Worm (Caenorhabditis elegans) whole organism, L3 larva: ENCODE measurements around the gene T13C2.7.

Experiments used
- aly-2 ChIP-seq: fragments of 150-350 bp; optimal IDR thresholded peaks from 2 replicates; lab custom pipeline; 2014; ENCODE audit warnings: missing biosample characterization, missing genetic modification characterization
- ceh-28 ChIP-seq: fragments of 150-350 bp; optimal IDR thresholded peaks from 2 replicates; lab custom pipeline; 2014; ENCODE audit warnings: missing biosample characterization, missing genetic modification reagents, missing genetic modification characterization
- ceh-82 ChIP-seq: fragments of 150-350 bp; optimal IDR thresholded peaks from 2 replicates; lab custom pipeline; 2014; ENCODE audit warnings: missing biosample characterization, missing genetic modification characterization
- elt-2 ChIP-seq: sonication (generic microtip); optimal IDR thresholded peaks from 2 replicates; lab custom pipeline; 2016; ENCODE audit warnings: missing genetic modification reagents, mild to moderate bottlenecking, missing genetic modification characterization, missing compliant biosample characterization
- elt-3 ChIP-seq, 3 experiments: fragments of 150-350 bp in 1 of 3; sonication (generic microtip) in 2 of 3; optimal IDR thresholded peaks; 2 replicates in 2 of 3; 4 replicates in 1 of 3; lab custom pipeline; 2014 to 2017; ENCODE audit warnings: missing biosample characterization in 3 of 3, missing genetic modification characterization in 3 of 3
- nhr-12 ChIP-seq: fragments of 150-350 bp; optimal IDR thresholded peaks from 2 replicates; lab custom pipeline; 2014; ENCODE audit warnings: missing biosample characterization, missing genetic modification characterization
- pha-4 ChIP-seq: fragments of 150-350 bp; optimal IDR thresholded peaks from 2 replicates; lab custom pipeline; 2014; ENCODE audit warnings: missing biosample characterization, missing genetic modification reagents, missing genetic modification characterization
- snpc-4 ChIP-seq: fragments of 150-350 bp; optimal IDR thresholded peaks from 2 replicates; lab custom pipeline; 2014; ENCODE audit warnings: missing biosample characterization, missing genetic modification characterization
- zag-1 ChIP-seq: fragments of 150-350 bp; optimal IDR thresholded peaks from 2 replicates; lab custom pipeline; 2014; ENCODE audit warnings: missing biosample characterization, missing genetic modification characterization

DNA sequence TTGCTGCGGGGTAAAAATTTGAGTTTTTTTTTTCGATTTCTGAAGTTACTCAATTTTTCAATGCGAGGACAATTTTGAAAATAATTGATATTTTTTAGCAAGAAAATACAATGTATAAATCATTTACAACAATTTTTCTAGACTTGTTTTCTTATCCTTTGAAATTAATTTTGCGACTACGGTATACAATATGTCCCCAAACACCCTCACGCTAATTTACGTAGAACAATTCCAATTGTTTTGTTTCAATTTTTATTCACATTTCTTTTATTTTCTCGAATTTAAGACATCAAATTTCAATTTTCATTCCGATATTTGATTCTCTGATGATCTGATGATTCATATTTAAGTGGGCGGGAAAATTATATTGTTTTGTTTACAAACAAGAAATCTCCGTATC lies 2.8 kb downstream of the T13C2.7 start:
- TF ChIP-seq ceh-28 (tag; lab: Kevin White, UChicago), result no peak
- TF ChIP-seq pha-4, result no peak
- no peak for TF ChIP-seq snpc-4 (tag; lab: Kevin White, UChicago)
- TF ChIP-seq elt-2 (tag; lab: Kevin White, UChicago), result no peak
- no peak for TF ChIP-seq nhr-12
- no peak for TF ChIP-seq zag-1 (tag; lab: Kevin White, UChicago)
- no peak for TF ChIP-seq aly-2 (tag; lab: Kevin White, UChicago)
- no peak for TF ChIP-seq ceh-82 (tag; lab: Kevin White, UChicago)
- TF ChIP-seq elt-3 (tag; optimal IDR thresholded peaks at IDR 0.05; lab: Kevin White, UChicago), result no peak
